Fruit fly (Drosophila melanogaster) whole organism: ENCODE results near the gene sit.

Source experiments
- CG8478 ChIP-seq: fragments of >200 bp; optimal IDR thresholded peaks from 2 replicates; lab custom pipeline; 2018; ENCODE audit warnings: inconsistent platforms
- Dll ChIP-seq: fragments of >200 bp; optimal IDR thresholded peaks from 2 replicates; lab custom pipeline; 2017
- EcR ChIP-seq, 2 experiments: fragments of >200 bp; optimal IDR thresholded peaks; 2 replicates each; lab custom pipeline; 2017; ENCODE audit warnings: missing biosample characterization in 2 of 2, missing genetic modification characterization in 2 of 2, missing genetic modification reagents in 2 of 2
- pan ChIP-seq: fragments of >200 bp; optimal IDR thresholded peaks from 2 replicates; lab custom pipeline; 2017
- psq ChIP-seq: fragments of >200 bp; optimal IDR thresholded peaks from 2 replicates; lab custom pipeline; 2017
- usp ChIP-seq: fragments of >200 bp; optimal IDR thresholded peaks from 2 replicates; lab custom pipeline; 2017; ENCODE audit warnings: missing biosample characterization, missing genetic modification characterization, mixed read lengths

Gene sit

dm6 chr3R:22560224-22560623, 2.1 kb downstream of the sit start:
- TF ChIP-seq EcR (GFP tag; optimal IDR thresholded peaks at IDR 0.05; lab: Kevin White, UChicago) (no peak), usp (GFP tag; lab: Kevin White, UChicago) (no peak), psq (lab: Kevin White, UChicago) (no peak)

- no peak for TF ChIP-seq pan (lab: Kevin White, UChicago)
Observed at dm6 chr3R:22558398-22558797, 4.0 kb downstream of the sit start.

- TF ChIP-seq usp (GFP tag; lab: Kevin White, UChicago) (no peak), pan (lab: Kevin White, UChicago) (no peak), Dll (lab: Kevin White, UChicago) (no peak), psq (lab: Kevin White, UChicago) (no peak), CG8478 (lab: Kevin White, UChicago) (no peak), EcR (GFP tag; optimal IDR thresholded peaks at IDR 0.05; lab: Kevin White, UChicago) (no peak)
Observed at dm6 chr3R:22557100-22557741, 5.2 kb downstream of the sit start.

- TF ChIP-seq psq (lab: Kevin White, UChicago) (no peak), pan (lab: Kevin White, UChicago) (no peak), CG8478 (lab: Kevin White, UChicago) (no peak), Dll (lab: Kevin White, UChicago) (no peak), usp (GFP tag; lab: Kevin White, UChicago) (no peak), EcR (GFP tag; optimal IDR thresholded peaks at IDR 0.05; lab: Kevin White, UChicago) (no peak)
Observed at dm6 chr3R:22552686-22553085, 9.7 kb downstream of the sit start.

dm6 chr3R:22550306-22550812, 12.0 kb downstream of the sit start, which contains the start of gene bond:
Gene bond (plus strand): TSS chr3R:22550680.
- no peak for TF ChIP-seq Dll (lab: Kevin White, UChicago)
- no peak for TF ChIP-seq usp (GFP tag; lab: Kevin White, UChicago)
- TF ChIP-seq pan (lab: Kevin White, UChicago), result no peak
- no peak for TF ChIP-seq EcR (GFP tag; optimal IDR thresholded peaks at IDR 0.05; lab: Kevin White, UChicago)
- TF ChIP-seq psq (lab: Kevin White, UChicago), result no peak
- no peak for TF ChIP-seq CG8478 (lab: Kevin White, UChicago)

- TF ChIP-seq usp (GFP tag; lab: Kevin White, UChicago) (no peak), Dll (lab: Kevin White, UChicago) (no peak), pan (lab: Kevin White, UChicago) (no peak), CG8478 (lab: Kevin White, UChicago) (no peak), psq (lab: Kevin White, UChicago) (no peak), EcR (GFP tag; optimal IDR thresholded peaks at IDR 0.05; lab: Kevin White, UChicago) (no peak)
Observed at dm6 chr3R:22547585-22548022, 14.8 kb downstream of the sit start, which contains the start of gene AdipoR. Gene AdipoR (minus strand): TSS chr3R:22547846.

dm6 chr3R:22546017-22546416, 16.4 kb downstream of the sit start:
- TF ChIP-seq Dll (lab: Kevin White, UChicago) (no peak), psq (lab: Kevin White, UChicago) (no peak), usp (GFP tag; lab: Kevin White, UChicago) (no peak)

- TF ChIP-seq pan (lab: Kevin White, UChicago), result no peak
- TF ChIP-seq EcR (GFP tag; optimal IDR thresholded peaks at IDR 0.05; lab: Kevin White, UChicago), result no peak
- TF ChIP-seq usp (GFP tag; lab: Kevin White, UChicago), result no peak
- TF ChIP-seq Dll (lab: Kevin White, UChicago), result no peak
Observed at dm6 chr3R:22542773-22543411, 19.5 kb downstream of the sit start.

dm6 chr3R:22540686-22541085, 21.7 kb downstream of the sit start:
- TF ChIP-seq psq (lab: Kevin White, UChicago) (no peak), EcR (GFP tag; optimal IDR thresholded peaks at IDR 0.05; lab: Kevin White, UChicago) (no peak), usp (GFP tag; lab: Kevin White, UChicago) (no peak), pan (lab: Kevin White, UChicago) (no peak)

dm6 chr3R:22539762-22540161, 22.6 kb downstream of the sit start, which contains the start of gene CG5326:
Gene CG5326 (minus strand): TSS chr3R:22539919.
- TF ChIP-seq psq (lab: Kevin White, UChicago) (no peak), usp (GFP tag; lab: Kevin White, UChicago) (no peak), pan (lab: Kevin White, UChicago) (no peak), Dll (lab: Kevin White, UChicago) (no peak), CG8478 (lab: Kevin White, UChicago) (no peak), EcR (GFP tag; optimal IDR thresholded peaks at IDR 0.05; lab: Kevin White, UChicago) (no peak)

- no peak for TF ChIP-seq CG8478 (lab: Kevin White, UChicago)
- TF ChIP-seq pan (lab: Kevin White, UChicago), result no peak
- TF ChIP-seq EcR (GFP tag; optimal IDR thresholded peaks at IDR 0.05; lab: Kevin White, UChicago), result no peak
- TF ChIP-seq Dll (lab: Kevin White, UChicago), result no peak
- TF ChIP-seq psq (lab: Kevin White, UChicago), result no peak
- no peak for TF ChIP-seq usp (GFP tag; lab: Kevin White, UChicago)
Observed at dm6 chr3R:22538877-22539276, 23.5 kb downstream of the sit start.
